Worm (Caenorhabditis elegans): ENCODE data around the gene nhr-106.
A peak's percentile ranks its signal among the peaks of the same experiment; 100 is the strongest.

nhr-106 gene

ce11 chrV:503728-504127 lies 14.3 kb downstream of the nhr-106 start, which contains the start of gene srlf-35:
srlf-35 (plus strand) TSS chrV:504028.
- TF ChIP-seq egl-13 (tag; optimal IDR thresholded peaks at IDR 0.05) (no peak), nhr-237 (tag; optimal IDR thresholded peaks at IDR 0.05) (no peak), efl-1 (optimal IDR thresholded peaks at IDR 0.05) (no peak), efl-1 (GFP tag; optimal IDR thresholded peaks at IDR 0.05 in 1 of 2) (no peak), nhr-71 (tag; optimal IDR thresholded peaks at IDR 0.05) (no peak), ztf-11 (tag; optimal IDR thresholded peaks at IDR 0.05) (no peak), isw-1 (GFP tag; IDR thresholded peaks at IDR 0.05) (no peak), dpl-1 (GFP tag; optimal IDR thresholded peaks at IDR 0.05) (no peak), ceh-8 (GFP tag; optimal IDR thresholded peaks at IDR 0.05) (no peak), swsn-7 (tag; optimal IDR thresholded peaks at IDR 0.05) (no peak), aly-2 (tag; optimal IDR thresholded peaks at IDR 0.05) (no peak), egl-27 (tag; optimal IDR thresholded peaks at IDR 0.05) (no peak)

ce11 chrV:505191-505590 lies 15.8 kb downstream of the nhr-106 start, which contains the start of gene srlf-19:
srlf-19 (plus strand) TSS chrV:505491.
- TF ChIP-seq hlh-17 (GFP tag; optimal IDR thresholded peaks at IDR 0.05; ENCODE audit: borderline replicate concordance), result no peak
- no peak for TF ChIP-seq sptf-1 (tag; optimal IDR thresholded peaks at IDR 0.05)
- TF ChIP-seq lir-3 (tag; optimal IDR thresholded peaks at IDR 0.05; ENCODE audit: poor library complexity), result no peak
- no peak for TF ChIP-seq elt-3 (tag; optimal IDR thresholded peaks at IDR 0.05)
- TF ChIP-seq snpc-4 (tag; optimal IDR thresholded peaks at IDR 0.05), result no peak
- TF ChIP-seq nhr-90 (tag; optimal IDR thresholded peaks at IDR 0.05; ENCODE audit: poor library complexity), result no peak
- no peak for TF ChIP-seq nhr-76 (tag; optimal IDR thresholded peaks at IDR 0.05)
- no peak for TF ChIP-seq lin-35 (GFP tag; optimal IDR thresholded peaks at IDR 0.05)
- TF ChIP-seq nhr-71 (tag; optimal IDR thresholded peaks at IDR 0.05), result no peak
- TF ChIP-seq C34B4.2 (tag; optimal IDR thresholded peaks at IDR 0.05), result no peak
- TF ChIP-seq efl-1 (optimal IDR thresholded peaks at IDR 0.05), result no peak
- TF ChIP-seq efl-1 (GFP tag; optimal IDR thresholded peaks at IDR 0.05 in 1 of 2), result no peak
- no peak for TF ChIP-seq sup-37 (GFP tag; optimal IDR thresholded peaks at IDR 0.05)
- no peak for TF ChIP-seq vab-15 (tag; optimal IDR thresholded peaks at IDR 0.05)
- TF ChIP-seq grh-1 (GFP tag; IDR thresholded peaks at IDR 0.05), result no peak
- TF ChIP-seq lin-15B (tag; optimal IDR thresholded peaks at IDR 0.05), result no peak

ce11 chrV:512420-512819 lies 23.0 kb downstream of the nhr-106 start, which contains the start of gene srh-37:
srh-37 (minus strand) TSS chrV:512520.
- TF ChIP-seq skn-1 (tag; optimal IDR thresholded peaks at IDR 0.05) (no peak), dpl-1 (GFP tag; optimal IDR thresholded peaks at IDR 0.05) (no peak), unc-30 (tag; optimal IDR thresholded peaks at IDR 0.05) (no peak), C34B4.2 (tag; optimal IDR thresholded peaks at IDR 0.05) (no peak), mef-2 (tag; optimal IDR thresholded peaks at IDR 0.05) (no peak), mab-9 (GFP tag; IDR thresholded peaks at IDR 0.05) (no peak), lin-39 (tag; optimal IDR thresholded peaks at IDR 0.05) (no peak), lsy-2 (tag; optimal IDR thresholded peaks at IDR 0.05) (no peak), ets-5 (GFP tag; IDR thresholded peaks at IDR 0.05) (no peak), efl-1 (optimal IDR thresholded peaks at IDR 0.05) (no peak), efl-1 (GFP tag; optimal IDR thresholded peaks at IDR 0.05 in 1 of 2) (no peak), egl-27 (tag; optimal IDR thresholded peaks at IDR 0.05) (no peak), nhr-90 (tag; optimal IDR thresholded peaks at IDR 0.05; ENCODE audit: poor library complexity) (no peak), ztf-11 (tag; optimal IDR thresholded peaks at IDR 0.05) (no peak), blmp-1 (tag; optimal IDR thresholded peaks at IDR 0.05) (no peak), hlh-17 (GFP tag; optimal IDR thresholded peaks at IDR 0.05; ENCODE audit: borderline replicate concordance) (no peak), nhr-71 (tag; optimal IDR thresholded peaks at IDR 0.05) (no peak), C04F5.9 (tag; optimal IDR thresholded peaks at IDR 0.05) (no peak), ztf-4 (tag; optimal IDR thresholded peaks at IDR 0.05) (no peak), fkh-8 (tag; optimal IDR thresholded peaks at IDR 0.05) (no peak)

- no peak for TF ChIP-seq efl-1 (optimal IDR thresholded peaks at IDR 0.05)
- peak in 1 of 2 experiments; percentile 36 for TF ChIP-seq efl-1 (GFP tag; optimal IDR thresholded peaks at IDR 0.05 in 1 of 2)
- peak; percentile 25 for TF ChIP-seq nhr-85 (tag)
- TF ChIP-seq isw-1 (GFP tag; IDR thresholded peaks at IDR 0.05), result no peak
Measured at ce11 chrV:519445-519844, 30.0 kb downstream of the nhr-106 start, which contains the start of gene nhr-210. nhr-210 (minus strand) TSS chrV:519545.

Measured in whole organism, L1 larva.